Worm (Caenorhabditis elegans) whole organism, dauer: Measurements from ENCODE around the gene col-152.

Experiments used
- unc-62 ChIP-seq: sonication (generic microtip); optimal IDR thresholded peaks from 2 replicates; lab custom pipeline; 2017; ENCODE audit warnings: missing biosample characterization, missing genetic modification reagents, missing genetic modification characterization

The col-152 gene

DNA sequence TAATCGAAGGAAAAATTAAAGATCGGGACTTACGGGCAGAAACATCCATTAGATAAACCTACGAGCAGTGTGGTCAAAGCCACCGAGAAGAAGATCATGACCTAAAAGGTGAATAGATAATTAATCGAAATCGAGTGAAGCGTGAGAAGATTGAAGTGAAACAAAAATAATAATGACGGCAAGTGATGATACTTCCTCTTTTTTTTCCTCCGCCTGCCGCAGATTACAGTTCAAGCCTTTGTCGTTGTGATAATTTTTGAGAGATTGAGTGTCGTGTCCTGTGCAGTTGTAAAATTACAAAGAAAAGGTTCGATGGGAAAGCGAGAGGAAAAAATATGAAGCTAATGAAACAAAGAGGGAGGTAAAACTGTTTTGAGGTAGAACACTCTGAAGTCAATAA, 31.8 kb downstream of the col-152 start, which contains the start of gene T21C9.9:
Gene T21C9.9, minus strand, starts transcription at position 101 of the 400 bp plus-strand sequence.
- TF ChIP-seq unc-62, result no peak

DNA sequence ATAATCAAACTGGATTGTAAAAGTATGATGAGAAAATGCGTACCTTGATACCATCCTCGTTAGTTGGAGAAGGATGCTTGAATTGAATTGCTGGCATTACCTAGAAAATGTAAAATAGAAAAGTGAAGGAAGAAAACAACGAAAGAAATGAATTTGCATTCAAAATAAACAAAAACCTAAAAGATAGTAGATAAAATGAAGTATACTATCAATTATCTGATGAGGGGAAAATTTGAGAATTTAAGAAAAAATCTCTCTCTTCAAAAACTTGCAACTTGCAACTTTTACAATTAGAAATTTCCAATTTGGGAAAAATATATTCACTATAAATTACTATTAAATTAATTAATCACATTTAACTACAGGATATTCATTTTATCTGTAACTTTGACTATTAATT, 34.1 kb downstream of the col-152 start, which contains the start of gene T21C9.11:
Gene T21C9.11, minus strand, starts transcription at position 101 of the 400 bp plus-strand sequence.
- no peak for TF ChIP-seq unc-62

ce11 chrV:10597234-10597633, 36.5 kb downstream of the col-152 start, which contains the start of gene T21C9.13:
TSS of gene T21C9.13 (plus strand) at chrV:10597266.
- no peak for TF ChIP-seq unc-62

DNA sequence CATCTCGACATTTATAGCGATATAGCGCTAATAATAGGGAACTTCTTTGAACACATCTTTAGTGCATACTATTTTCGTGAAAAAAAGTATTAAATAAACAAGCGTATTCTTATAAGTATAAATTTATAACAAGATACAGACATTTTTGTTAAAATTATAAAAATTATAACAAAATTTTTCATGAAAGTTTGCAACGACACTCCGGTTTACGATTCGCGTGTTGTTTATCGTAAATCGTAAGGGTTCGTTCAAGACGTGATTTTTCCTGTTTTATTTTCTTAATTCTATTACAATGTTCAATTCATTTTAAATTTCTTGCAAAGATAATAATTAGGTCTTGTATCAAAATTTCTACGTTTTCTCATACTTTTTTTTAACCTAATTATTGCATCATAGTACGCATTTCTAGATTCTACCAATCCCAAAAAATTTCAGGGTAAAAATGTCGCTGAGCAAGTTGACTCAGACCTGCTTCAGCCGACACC, 38.0 kb downstream of the col-152 start, which contains the start of gene scpl-4:
Gene scpl-4, plus strand, starts transcription at position 435 of the 485 bp plus-strand sequence.
- TF ChIP-seq unc-62, result no peak

- TF ChIP-seq unc-62, result no peak
These were observed 41.6 kb downstream of the col-152 start, which contains the start of gene H27A22.1 for ce11 chrV:10602051-10602937. TSS of gene H27A22.1 (plus strand) at chrV:10602555.
